Fruit fly (Drosophila melanogaster): Measurements from ENCODE around the gene ND-SGDH.

ND-SGDH gene

dm6 chr3L:12090184-12090897, 48.0 kb downstream of the ND-SGDH start (continued):
- no peak for TF ChIP-seq CG15336 (GFP tag; IDR thresholded peaks at IDR 0.05)
- no peak for TF ChIP-seq CG7368 (GFP tag; optimal IDR thresholded peaks at IDR 0.05)
- TF ChIP-seq Gug (GFP tag; IDR thresholded peaks at IDR 0.05) = no peak
- TF ChIP-seq CG8319 (GFP tag; optimal IDR thresholded peaks at IDR 0.05) = peak; percentile 33
- TF ChIP-seq CG6854 (GFP tag; optimal IDR thresholded peaks at IDR 0.05) = peak; percentile 40
- peak; percentile 74 for TF ChIP-seq svp (GFP tag)
- peak; percentile 66 for TF ChIP-seq pdm3 (GFP tag; optimal IDR thresholded peaks at IDR 0.05)
- no peak for TF ChIP-seq CG11902 (GFP tag; optimal IDR thresholded peaks at IDR 0.05)
- no peak for TF ChIP-seq CG9139 (GFP tag; optimal IDR thresholded peaks at IDR 0.05)
- no peak for TF ChIP-seq ss (GFP tag; optimal IDR thresholded peaks at IDR 0.05)
- TF ChIP-seq CG4318 (GFP tag; optimal IDR thresholded peaks at IDR 0.05) = no peak
- no peak for TF ChIP-seq spab (GFP tag; optimal IDR thresholded peaks at IDR 0.05)
- no peak for TF ChIP-seq dac (GFP tag; optimal IDR thresholded peaks at IDR 0.05)
- peak; percentile 15 for TF ChIP-seq Sox15 (GFP tag; optimal IDR thresholded peaks at IDR 0.05)
- TF ChIP-seq OdsH (GFP tag; optimal IDR thresholded peaks at IDR 0.05) = peak; percentile 46
- TF ChIP-seq Hr38 (GFP tag; optimal IDR thresholded peaks at IDR 0.05) = no peak
- TF ChIP-seq fd85E (GFP tag; optimal IDR thresholded peaks at IDR 0.05) = no peak
- peak in 1 of 2 experiments; percentile 18 for TF ChIP-seq salr (GFP tag; optimal IDR thresholded peaks at IDR 0.05)
- TF ChIP-seq CG8632 (GFP tag; optimal IDR thresholded peaks at IDR 0.05) = peak; percentile 47
- peak; percentile 14 for TF ChIP-seq CG3032 (tag; optimal IDR thresholded peaks at IDR 0.05)

DNA sequence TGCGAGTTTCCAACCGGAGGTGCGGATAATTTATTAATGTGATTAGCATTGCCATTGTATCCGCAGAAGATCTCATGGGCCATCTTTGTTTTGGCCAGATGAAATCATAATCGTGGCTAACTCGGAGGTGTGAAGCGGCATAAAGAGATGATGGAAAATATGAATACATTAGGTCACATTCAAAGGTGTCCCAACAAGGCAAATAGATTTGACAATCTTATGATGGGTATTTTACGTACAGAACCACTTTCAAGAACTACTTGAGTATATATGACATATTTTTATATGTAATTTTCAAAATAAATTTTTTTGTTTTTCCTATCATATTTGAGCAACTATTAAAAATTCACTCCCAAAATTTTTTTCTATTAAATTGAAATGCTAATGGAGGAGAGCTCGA, 50.1 kb downstream of the ND-SGDH start, which contains the start of gene CG17154:
Gene CG17154 (plus strand): TSS at position 301 of the 400 bp plus-strand sequence.
- TF ChIP-seq CG6163 (GFP tag; IDR thresholded peaks at IDR 0.05) (no peak), CG9139 (GFP tag; optimal IDR thresholded peaks at IDR 0.05) (no peak), salr (GFP tag; optimal IDR thresholded peaks at IDR 0.05) (no peak), Eip78C (GFP tag) (peak; percentile 14)

All from whole organism, prepupa.